Worm (Caenorhabditis elegans) whole organism, early embryonic: ENCODE data around the gene K08F9.1.

Source experiments
- B0310.2 ChIP-seq: sonication (generic microtip); optimal IDR thresholded peaks from 2 replicates; lab custom pipeline; 2016; ENCODE audit warnings: mild to moderate bottlenecking, missing genetic modification characterization, missing compliant biosample characterization
- F13C5.2 ChIP-seq: sonication (generic microtip); optimal IDR thresholded peaks from 2 replicates; lab custom pipeline; 2017; ENCODE audit warnings: mild to moderate bottlenecking, missing genetic modification characterization, inconsistent platforms, missing compliant biosample characterization
- aly-1 ChIP-seq: sonication (generic microtip); optimal IDR thresholded peaks from 2 replicates; lab custom pipeline; 2016; ENCODE audit warnings: missing genetic modification characterization, missing compliant biosample characterization
- ama-1 ChIP-seq: fragments of 150-350 bp; optimal IDR thresholded peaks from 2 replicates; lab custom pipeline; 2014
- ceh-13 ChIP-seq: fragments of 200-800 bp; sonication (Bioruptor generic); optimal IDR thresholded peaks from 2 replicates; lab custom pipeline; 2018; ENCODE audit warnings: mild to moderate bottlenecking, missing genetic modification characterization, missing compliant biosample characterization
- ceh-36 ChIP-seq: sonication (generic microtip); optimal IDR thresholded peaks from 2 replicates; lab custom pipeline; 2016; ENCODE audit warnings: missing genetic modification characterization, inconsistent platforms, missing compliant biosample characterization
- ets-7 ChIP-seq: sonication (generic microtip); optimal IDR thresholded peaks from 2 replicates; lab custom pipeline; 2016; ENCODE audit warnings: missing genotype, missing genetic modification characterization, missing compliant biosample characterization
- flt-1 ChIP-seq: fragments of 200-800 bp; sonication (Bioruptor generic); IDR thresholded peaks from 2 replicates; pipeline ENCODE4 v1.3.6; 2022; ENCODE audit warnings: missing genetic modification characterization, missing compliant biosample characterization
- hmbx-1 ChIP-seq: sonication (generic microtip); optimal IDR thresholded peaks from 2 replicates; lab custom pipeline; 2016; ENCODE audit warnings: mild to moderate bottlenecking, missing genetic modification characterization, missing compliant biosample characterization
- hmg-4 ChIP-seq: fragments of 200-800 bp; sonication (Bioruptor generic); optimal IDR thresholded peaks from 2 replicates; lab custom pipeline; 2018; ENCODE audit warnings: mild to moderate bottlenecking, missing genetic modification characterization, missing compliant biosample characterization
- hnd-1 ChIP-seq: sonication (generic microtip); optimal IDR thresholded peaks from 2 replicates; lab custom pipeline; 2016; ENCODE audit warnings: missing genetic modification characterization, missing compliant biosample characterization
- pes-1 ChIP-seq: fragments of 200-800 bp; sonication (Bioruptor generic); IDR thresholded peaks from 2 replicates; pipeline ENCODE4 v1.3.6; 2022; ENCODE audit warnings: missing genetic modification reagents, missing genetic modification characterization, missing compliant biosample characterization
- scrt-1 ChIP-seq: fragments of 200-800 bp; sonication (Bioruptor generic); IDR thresholded peaks from 2 replicates; pipeline ENCODE4 v1.3.6; 2022; ENCODE audit warnings: missing genetic modification characterization, missing compliant biosample characterization
- sea-1 ChIP-seq: fragments of 200-800 bp; sonication (Bioruptor generic); conservative IDR thresholded peaks from 2 replicates; pipeline ENCODE4 v1.3.6; 2022; ENCODE audit warnings: missing genetic modification characterization, missing compliant biosample characterization
- tbx-11 ChIP-seq: fragments of 200-800 bp; sonication (Bioruptor generic); IDR thresholded peaks from 2 replicates; pipeline ENCODE4 v1.3.6; 2022; ENCODE audit warnings: missing genetic modification characterization, missing compliant biosample characterization
- tbx-37 ChIP-seq: fragments of 200-800 bp; sonication (Bioruptor generic); conservative IDR thresholded peaks from 2 replicates; pipeline ENCODE4 v1.3.6; 2022; ENCODE audit warnings: missing genetic modification reagents, missing genetic modification characterization, missing compliant biosample characterization
- tra-4 ChIP-seq: sonication (generic microtip); optimal IDR thresholded peaks from 2 replicates; lab custom pipeline; 2017; ENCODE audit warnings: missing genetic modification characterization, missing compliant biosample characterization

Gene K08F9.1

DNA sequence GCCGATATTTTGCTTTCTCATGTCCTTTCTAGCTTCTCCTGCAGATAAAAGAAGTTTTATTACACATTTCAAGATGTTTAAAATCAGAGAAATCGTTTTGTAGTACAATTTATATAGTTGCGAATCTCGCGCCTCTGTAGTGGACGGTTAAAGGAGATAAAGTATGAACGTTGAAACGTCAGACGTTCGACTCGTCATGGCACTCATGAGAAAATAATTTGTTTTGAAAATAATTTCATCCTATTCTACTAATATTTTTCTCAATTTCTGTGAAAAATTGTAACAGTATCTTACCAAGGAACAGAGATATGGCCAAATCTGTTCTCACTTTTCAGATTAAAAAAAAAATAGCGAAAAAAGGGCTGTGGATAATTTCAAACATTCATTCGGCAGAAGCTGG, 4.6 kb upstream of the K08F9.1 start, which contains the start of gene T09F5.20:
TSS of gene T09F5.20 (minus strand) at position 101 of the 400 bp plus-strand sequence.
- no peak for TF ChIP-seq F13C5.2 (tag; lab: Kevin White, UChicago)
- no peak for TF ChIP-seq ama-1
- TF ChIP-seq aly-1 (tag; lab: Kevin White, UChicago) = no peak
- TF ChIP-seq hmbx-1 (tag; lab: Kevin White, UChicago) = no peak
- TF ChIP-seq sea-1 (GFP tag; lab: Robert Waterston, UW) = no peak
- TF ChIP-seq hnd-1 (tag; lab: Kevin White, UChicago) = no peak
- no peak for TF ChIP-seq flt-1 (GFP tag; lab: Robert Waterston, UW)

DNA sequence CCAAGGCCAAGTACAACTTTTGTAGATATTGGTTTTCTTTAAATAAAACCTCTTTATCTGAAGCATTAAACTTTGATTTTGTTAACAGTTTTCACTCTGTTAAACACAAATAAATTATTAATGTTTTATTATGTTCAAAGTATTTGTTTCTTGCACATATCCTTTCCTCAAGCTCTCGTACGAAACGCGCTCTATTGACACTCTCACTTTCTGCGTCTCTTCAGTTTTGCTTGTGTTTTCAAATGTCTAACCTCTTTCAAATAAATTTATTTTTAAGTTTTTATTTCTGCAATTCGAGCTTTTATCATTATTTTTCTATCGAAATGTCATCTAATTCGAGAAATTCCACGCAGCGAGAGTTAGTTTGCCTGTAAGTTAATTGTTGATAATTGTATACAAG, 613 bp upstream of the K08F9.1 start, which contains the start of gene K08F9.4:
TSS of gene K08F9.4 (plus strand) at position 222 of the 400 bp plus-strand sequence.
- TF ChIP-seq hnd-1 (tag; lab: Kevin White, UChicago) (no peak), tra-4 (no peak), ceh-13 (GFP tag; lab: Kevin White, UChicago) (no peak), pes-1 (GFP tag; lab: Robert Waterston, UW) (no peak), ceh-36 (tag; lab: Kevin White, UChicago) (no peak), scrt-1 (GFP tag; lab: Robert Waterston, UW) (no peak), tbx-37 (GFP tag; lab: Robert Waterston, UW) (no peak), tbx-11 (GFP tag; lab: Robert Waterston, UW) (no peak), hmg-4 (GFP tag; lab: Kevin White, UChicago) (no peak), flt-1 (GFP tag; lab: Robert Waterston, UW) (no peak), sea-1 (GFP tag; lab: Robert Waterston, UW) (no peak)

DNA sequence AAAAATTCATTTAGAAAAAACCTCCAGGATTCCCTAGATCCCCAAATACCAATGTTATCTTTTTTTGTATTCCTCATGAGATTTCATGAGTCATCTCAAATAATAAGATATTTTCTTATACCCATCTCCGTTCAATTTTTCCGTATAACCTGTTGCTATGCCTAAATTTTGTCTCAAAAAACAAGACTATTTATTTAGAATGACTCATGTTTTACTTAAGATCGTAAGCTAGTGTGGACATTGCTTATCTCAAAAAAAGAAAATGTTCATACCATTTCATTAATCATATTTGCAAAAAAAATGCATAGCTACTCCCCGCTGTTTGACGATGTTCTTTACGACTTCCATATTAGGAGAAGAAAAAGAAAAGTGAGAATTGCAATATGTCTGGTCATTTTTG, 2.9 kb downstream of the K08F9.1 start, which contains the start of gene K08F9.3:
TSS of gene K08F9.3 (plus strand) at position 301 of the 400 bp plus-strand sequence.
- TF ChIP-seq F13C5.2 (tag; lab: Kevin White, UChicago) = no peak
- no peak for TF ChIP-seq ama-1
- TF ChIP-seq tra-4 = no peak
- TF ChIP-seq aly-1 (tag; lab: Kevin White, UChicago) = no peak
- TF ChIP-seq tbx-11 (GFP tag; lab: Robert Waterston, UW) = no peak
- TF ChIP-seq ceh-36 (tag; lab: Kevin White, UChicago) = no peak
- no peak for TF ChIP-seq hmbx-1 (tag; lab: Kevin White, UChicago)
- TF ChIP-seq flt-1 (GFP tag; lab: Robert Waterston, UW) = no peak
- TF ChIP-seq pes-1 (GFP tag; lab: Robert Waterston, UW) = no peak
- no peak for TF ChIP-seq tbx-37 (GFP tag; lab: Robert Waterston, UW)

DNA sequence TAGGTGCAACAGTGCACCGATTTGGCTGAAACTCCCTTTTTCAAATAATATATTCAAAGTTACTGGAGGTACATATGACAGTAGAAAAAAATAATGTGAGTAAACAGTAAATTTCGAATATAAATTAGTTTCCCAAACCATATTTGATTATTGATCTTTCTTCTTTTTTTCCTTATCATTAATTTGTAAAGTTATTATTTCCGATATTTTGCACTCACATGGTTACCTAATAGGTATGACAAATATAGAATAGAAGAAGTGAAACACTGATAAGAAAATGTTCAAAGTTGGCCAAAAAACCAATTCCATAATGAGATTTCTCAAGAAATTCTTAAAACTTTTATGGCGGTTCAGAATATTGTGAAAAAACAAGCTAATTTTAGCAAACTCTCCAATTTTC, 3.4 kb downstream of the K08F9.1 start:
- no peak for TF ChIP-seq hnd-1 (tag; lab: Kevin White, UChicago)
- TF ChIP-seq B0310.2 = no peak
- no peak for TF ChIP-seq tra-4
- no peak for TF ChIP-seq ceh-36 (tag; lab: Kevin White, UChicago)
- no peak for TF ChIP-seq sea-1 (GFP tag; lab: Robert Waterston, UW)
- no peak for TF ChIP-seq scrt-1 (GFP tag; lab: Robert Waterston, UW)
- TF ChIP-seq F13C5.2 (tag; lab: Kevin White, UChicago) = no peak
- TF ChIP-seq tbx-11 (GFP tag; lab: Robert Waterston, UW) = no peak
- no peak for TF ChIP-seq pes-1 (GFP tag; lab: Robert Waterston, UW)
- no peak for TF ChIP-seq ama-1
- no peak for TF ChIP-seq ceh-13 (GFP tag; lab: Kevin White, UChicago)
- no peak for TF ChIP-seq hmbx-1 (tag; lab: Kevin White, UChicago)
- no peak for TF ChIP-seq aly-1 (tag; lab: Kevin White, UChicago)
- no peak for TF ChIP-seq flt-1 (GFP tag; lab: Robert Waterston, UW)
- no peak for TF ChIP-seq ets-7 (tag; lab: Kevin White, UChicago)
- no peak for TF ChIP-seq hmg-4 (GFP tag; lab: Kevin White, UChicago)
- TF ChIP-seq tbx-37 (GFP tag; lab: Robert Waterston, UW) = no peak

DNA sequence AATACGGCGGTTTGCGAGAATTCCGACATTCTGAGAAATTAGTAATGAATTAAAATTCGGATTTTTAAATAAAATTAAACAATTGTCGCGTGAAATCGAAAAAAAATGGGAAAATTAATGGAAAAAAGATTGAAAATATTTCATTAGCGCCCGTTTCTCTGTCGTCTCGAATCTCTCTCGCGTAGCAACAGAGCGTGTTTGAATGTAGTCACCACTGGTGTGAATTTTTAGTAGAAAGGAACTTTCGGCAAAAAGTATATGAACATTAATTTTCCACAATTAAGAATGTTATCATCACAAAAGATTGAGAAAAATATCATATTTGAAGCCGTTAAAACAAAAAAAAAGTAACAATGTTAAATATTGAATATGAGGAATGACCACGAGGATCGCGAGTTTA, 6.4 kb downstream of the K08F9.1 start, which contains the start of gene aipl-1:
TSS of gene aipl-1 (minus strand) at position 30 of the 400 bp plus-strand sequence.
- no peak for TF ChIP-seq tra-4
- TF ChIP-seq tbx-37 (GFP tag; lab: Robert Waterston, UW) = peak; percentile 42; the same call in 1 of the 2 replicates
- TF ChIP-seq hmg-4 (GFP tag; lab: Kevin White, UChicago) = no peak
- TF ChIP-seq hnd-1 (tag; lab: Kevin White, UChicago) = no peak
- TF ChIP-seq ceh-13 (GFP tag; lab: Kevin White, UChicago) = no peak
- TF ChIP-seq sea-1 (GFP tag; lab: Robert Waterston, UW) = no peak
- no peak for TF ChIP-seq ets-7 (tag; lab: Kevin White, UChicago)
- no peak for TF ChIP-seq aly-1 (tag; lab: Kevin White, UChicago)

DNA sequence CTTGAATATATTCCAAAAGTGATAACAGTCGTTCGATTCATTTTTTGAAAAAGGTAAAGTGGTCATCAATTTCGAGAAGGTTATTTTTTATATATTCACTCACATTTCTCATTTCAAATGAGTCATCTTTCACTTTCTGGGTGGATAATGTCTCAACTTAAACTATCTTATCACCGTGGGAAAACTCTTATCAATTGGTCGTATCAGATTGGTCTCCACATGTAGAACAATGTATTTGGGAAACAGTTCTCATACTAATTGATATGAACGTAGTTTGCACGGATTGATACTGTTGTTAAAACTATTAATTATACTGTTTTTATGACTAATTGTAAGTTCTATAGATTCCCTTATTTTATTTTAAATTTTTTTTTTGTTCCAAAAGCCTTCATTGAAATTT, 9.4 kb downstream of the K08F9.1 start:
- TF ChIP-seq hnd-1 (tag; lab: Kevin White, UChicago) = no peak
- no peak for TF ChIP-seq tra-4
- TF ChIP-seq ceh-36 (tag; lab: Kevin White, UChicago) = no peak
- no peak for TF ChIP-seq flt-1 (GFP tag; lab: Robert Waterston, UW)
- no peak for TF ChIP-seq tbx-37 (GFP tag; lab: Robert Waterston, UW)
- no peak for TF ChIP-seq hmbx-1 (tag; lab: Kevin White, UChicago)
- no peak for TF ChIP-seq aly-1 (tag; lab: Kevin White, UChicago)
- no peak for TF ChIP-seq ama-1
- no peak for TF ChIP-seq F13C5.2 (tag; lab: Kevin White, UChicago)
- no peak for TF ChIP-seq B0310.2
- no peak for TF ChIP-seq scrt-1 (GFP tag; lab: Robert Waterston, UW)
- TF ChIP-seq tbx-11 (GFP tag; lab: Robert Waterston, UW) = no peak
- no peak for TF ChIP-seq hmg-4 (GFP tag; lab: Kevin White, UChicago)
- TF ChIP-seq sea-1 (GFP tag; lab: Robert Waterston, UW) = no peak
- no peak for TF ChIP-seq pes-1 (GFP tag; lab: Robert Waterston, UW)
- no peak for TF ChIP-seq ceh-13 (GFP tag; lab: Kevin White, UChicago)
- TF ChIP-seq ets-7 (tag; lab: Kevin White, UChicago) = no peak

DNA sequence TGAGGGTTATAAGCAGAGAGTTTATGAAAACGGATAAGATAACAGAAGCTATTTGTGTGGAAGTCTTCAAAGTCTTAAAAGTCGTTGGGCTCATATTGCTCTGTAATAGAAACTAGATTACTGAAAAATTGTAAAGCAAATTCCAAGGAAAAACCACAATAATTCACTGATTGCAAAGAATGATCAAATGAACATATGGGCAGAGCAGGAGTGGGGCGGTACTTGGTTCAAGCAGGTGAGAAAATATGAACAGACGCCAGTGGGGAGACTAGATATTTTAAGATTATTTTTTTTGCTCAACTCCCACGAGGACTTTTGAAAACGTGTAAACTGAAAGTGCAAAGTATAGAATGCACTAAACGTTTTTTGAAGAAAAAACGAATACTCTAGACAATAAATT, 10.8 kb downstream of the K08F9.1 start, which contains the start of gene str-171:
TSS of gene str-171 (minus strand) at position 101 of the 400 bp plus-strand sequence.
- TF ChIP-seq ama-1 (no peak), tbx-11 (GFP tag; lab: Robert Waterston, UW) (no peak), pes-1 (GFP tag; lab: Robert Waterston, UW) (no peak), tra-4 (no peak), ceh-13 (GFP tag; lab: Kevin White, UChicago) (no peak), ets-7 (tag; lab: Kevin White, UChicago) (no peak), hnd-1 (tag; lab: Kevin White, UChicago) (no peak), flt-1 (GFP tag; lab: Robert Waterston, UW) (no peak), aly-1 (tag; lab: Kevin White, UChicago) (no peak), ceh-36 (tag; lab: Kevin White, UChicago) (no peak), hmbx-1 (tag; lab: Kevin White, UChicago) (no peak), tbx-37 (GFP tag; lab: Robert Waterston, UW) (no peak), sea-1 (GFP tag; lab: Robert Waterston, UW) (no peak), B0310.2 (no peak), hmg-4 (GFP tag; lab: Kevin White, UChicago) (no peak), scrt-1 (GFP tag; lab: Robert Waterston, UW) (no peak)
